Fruit fly (Drosophila melanogaster) whole organism, embryonic: Measurements from ENCODE around the gene dpr9.

Experiments
- Antp ChIP-seq: fragments of 200-800 bp; sonication (Bioruptor generic); optimal IDR thresholded peaks from 3 replicates; lab custom pipeline; 2016; ENCODE audit warnings: missing biosample characterization, missing genetic modification characterization
- Atf3 ChIP-seq: fragments of 200-800 bp; sonication (Bioruptor generic); optimal IDR thresholded peaks from 3 replicates; lab custom pipeline; 2016; ENCODE audit warnings: missing biosample characterization, missing genetic modification characterization
- CG10543 ChIP-seq: fragments of 200-800 bp; sonication (Bioruptor generic); optimal IDR thresholded peaks from 3 replicates; lab custom pipeline; 2017; ENCODE audit warnings: missing biosample characterization, mild to moderate bottlenecking, missing genetic modification characterization, moderate library complexity
- CG11093 ChIP-seq: fragments of 200-800 bp; sonication (Bioruptor generic); IDR thresholded peaks from 3 replicates; pipeline ENCODE4 v1.3.6; 2022; ENCODE audit warnings: missing biosample characterization, missing genetic modification characterization
- CG12769 ChIP-seq: fragments of 200-800 bp; sonication (Bioruptor generic); optimal IDR thresholded peaks from 2 replicates; lab custom pipeline; 2019; ENCODE audit warnings: missing biosample characterization, mild to moderate bottlenecking, missing genetic modification characterization, moderate library complexity
- CG13894 ChIP-seq: fragments of 200-800 bp; sonication (Bioruptor generic); optimal IDR thresholded peaks from 3 replicates; lab custom pipeline; 2018; ENCODE audit warnings: missing biosample characterization, mild to moderate bottlenecking, missing genetic modification characterization, moderate library complexity
- CG15696 ChIP-seq: fragments of 200-800 bp; sonication (Bioruptor generic); optimal IDR thresholded peaks from 2 replicates; lab custom pipeline; 2019; ENCODE audit warnings: missing biosample characterization, mild to moderate bottlenecking, missing genetic modification characterization, moderate library complexity
- CG1602 ChIP-seq: fragments of 200-800 bp; sonication (Bioruptor generic); optimal IDR thresholded peaks from 3 replicates; lab custom pipeline; 2016; ENCODE audit warnings: missing biosample characterization, missing genetic modification characterization
- CG1647 ChIP-seq: fragments of 200-800 bp; sonication (Bioruptor generic); optimal IDR thresholded peaks from 3 replicates; lab custom pipeline; 2016; ENCODE audit warnings: missing biosample characterization, missing genetic modification characterization
- CG16779 ChIP-seq: fragments of 200-800 bp; sonication (Bioruptor generic); IDR thresholded peaks from 2 replicates; pipeline ENCODE4 v1.3.6; 2022; ENCODE audit warnings: missing biosample characterization, missing genetic modification characterization
- CG32772 ChIP-seq: fragments of 200-800 bp; sonication (Bioruptor generic); IDR thresholded peaks from 2 replicates; pipeline ENCODE4 v1.3.6; 2022; ENCODE audit warnings: missing biosample characterization, missing genetic modification characterization
- CG34376 ChIP-seq: fragments of 200-800 bp; sonication (Bioruptor generic); optimal IDR thresholded peaks from 2 replicates; lab custom pipeline; 2018; ENCODE audit warnings: missing biosample characterization, mild to moderate bottlenecking, missing genetic modification characterization
- CG3847 ChIP-seq: fragments of 200-800 bp; sonication (Bioruptor generic); IDR thresholded peaks from 2 replicates; pipeline ENCODE4 v1.3.6; 2022; ENCODE audit warnings: missing biosample characterization, missing genetic modification characterization
- CG4328 ChIP-seq: fragments of 200-800 bp; sonication (Bioruptor generic); optimal IDR thresholded peaks from 3 replicates; lab custom pipeline; 2017; ENCODE audit warnings: missing biosample characterization, missing genetic modification reagents, missing genetic modification characterization
- CG4360 ChIP-seq: fragments of 200-800 bp; sonication (Bioruptor generic); IDR thresholded peaks from 2 replicates; pipeline ENCODE4 v1.3.6; 2022; ENCODE audit warnings: missing biosample characterization, missing genetic modification characterization
- CG8281 ChIP-seq: fragments of 200-800 bp; sonication (Bioruptor generic); optimal IDR thresholded peaks from 2 replicates; lab custom pipeline; 2018; ENCODE audit warnings: missing biosample characterization, mild to moderate bottlenecking, missing genetic modification characterization, moderate library complexity
- CG8388 ChIP-seq: fragments of 200-800 bp; sonication (Bioruptor generic); optimal IDR thresholded peaks from 2 replicates; lab custom pipeline; 2019; ENCODE audit warnings: missing biosample characterization, mild to moderate bottlenecking, missing genetic modification characterization, moderate library complexity
- CG8765 ChIP-seq: fragments of 200-800 bp; sonication (Bioruptor generic); IDR thresholded peaks from 2 replicates; pipeline ENCODE4 v1.3.6; 2022; ENCODE audit warnings: missing biosample characterization, missing genetic modification characterization
- Camta ChIP-seq: fragments of 200-800 bp; sonication (Bioruptor generic); optimal IDR thresholded peaks from 2 replicates; lab custom pipeline; 2016; ENCODE audit warnings: missing biosample characterization, missing genetic modification characterization
- Deaf1 ChIP-seq: fragments of 200-800 bp; optimal IDR thresholded peaks from 3 replicates; lab custom pipeline; 2019; ENCODE audit warnings: missing biosample characterization, mild to moderate bottlenecking, missing genetic modification characterization, moderate library complexity
- Dp ChIP-seq: fragments of 200-800 bp; sonication (Bioruptor generic); optimal IDR thresholded peaks from 2 replicates; lab custom pipeline; 2018; ENCODE audit warnings: missing biosample characterization, mild to moderate bottlenecking, missing genetic modification characterization, moderate library complexity
- Ets65A ChIP-seq: fragments of 200-800 bp; sonication (Bioruptor generic); peaks from one replicate; lab custom pipeline; 2016; ENCODE audit warnings: missing biosample characterization, missing genetic modification characterization
- Hand ChIP-seq: fragments of 200-800 bp; sonication (Bioruptor generic); optimal IDR thresholded peaks from 2 replicates; lab custom pipeline; 2017; ENCODE audit warnings: mild to moderate bottlenecking, missing biosample characterization, missing genetic modification reagents, missing genetic modification characterization
- HmgD ChIP-seq: fragments of 200-800 bp; sonication (Bioruptor generic); optimal IDR thresholded peaks from 3 replicates; lab custom pipeline; 2016; ENCODE audit warnings: missing biosample characterization, missing genetic modification characterization
- Hr39 ChIP-seq: fragments of >200 bp; optimal IDR thresholded peaks from 2 replicates; lab custom pipeline; 2017
- Hr78 ChIP-seq, 2 experiments: fragments of 200-800 bp in 1 of 2; fragments of >200 bp in 1 of 2; sonication (Bioruptor generic) in 1 of 2; optimal IDR thresholded peaks; 2 replicates each; lab custom pipeline; 2017 to 2019; ENCODE audit warnings: missing biosample characterization in 2 of 2, missing genetic modification characterization in 2 of 2, mild to moderate bottlenecking in 1 of 2, moderate library complexity in 1 of 2
- Mrtf ChIP-seq: fragments of 200-800 bp; sonication (Bioruptor generic); IDR thresholded peaks from 3 replicates; pipeline ENCODE4 v1.3.6; 2022; ENCODE audit warnings: missing biosample characterization, missing genetic modification characterization
- Pdp1 ChIP-seq, 2 experiments: fragments of 200-800 bp; sonication (Bioruptor generic); optimal IDR thresholded peaks; 3 replicates each; lab custom pipeline; 2016; ENCODE audit warnings: missing biosample characterization in 2 of 2, missing genetic modification characterization in 2 of 2, mild to moderate bottlenecking in 1 of 2, moderate library complexity in 1 of 2
- Stat92E ChIP-seq, 3 experiments: fragments of >200 bp in 2 of 3; fragments of 200-800 bp in 1 of 3; sonication (Bioruptor generic) in 1 of 3; optimal IDR thresholded peaks; 2 replicates each; lab custom pipeline; 2017 to 2019; ENCODE audit warnings: missing biosample characterization in 3 of 3, missing genetic modification characterization in 3 of 3, mild to moderate bottlenecking in 1 of 3, moderate library complexity in 1 of 3
- abd-A ChIP-seq: fragments of 200-800 bp; sonication (Bioruptor generic); optimal IDR thresholded peaks from 3 replicates; lab custom pipeline; 2019; ENCODE audit warnings: missing biosample characterization, mild to moderate bottlenecking, missing genetic modification characterization, moderate library complexity
- bowl ChIP-seq: fragments of 200-800 bp; sonication (Bioruptor generic); IDR thresholded peaks from 2 replicates; pipeline ENCODE4 v1.3.6; 2022; ENCODE audit warnings: missing biosample characterization, missing genetic modification characterization
- chinmo ChIP-seq: fragments of 200-800 bp; sonication (Bioruptor generic); IDR thresholded peaks from 4 replicates; pipeline ENCODE4 v1.3.6; 2022; ENCODE audit warnings: missing biosample characterization, missing genetic modification characterization; ENCODE audit not compliant: partially characterized antibody
- crol ChIP-seq: fragments of 200-800 bp; sonication (Bioruptor generic); IDR thresholded peaks from 2 replicates; pipeline ENCODE4 v1.3.6; 2022; ENCODE audit warnings: missing biosample characterization, missing genetic modification characterization
- danr ChIP-seq: fragments of 200-800 bp; sonication (Bioruptor generic); IDR thresholded peaks from 2 replicates; pipeline ENCODE4 v1.3.6; 2022; ENCODE audit warnings: missing biosample characterization, missing genetic modification characterization
- gcm ChIP-seq: fragments of 200-800 bp; sonication (Bioruptor generic); optimal IDR thresholded peaks from 2 replicates; lab custom pipeline; 2019; ENCODE audit warnings: missing biosample characterization, mild to moderate bottlenecking, missing genetic modification characterization, moderate library complexity
- gsb ChIP-seq: fragments of 200-800 bp; sonication (Bioruptor generic); IDR thresholded peaks from 2 replicates; pipeline ENCODE4 v1.3.6; 2022; ENCODE audit warnings: missing biosample characterization, missing genetic modification characterization
- h ChIP-seq: fragments of >200 bp; optimal IDR thresholded peaks from 2 replicates; lab custom pipeline; 2017
- hkb ChIP-seq, 2 experiments: fragments of 200-800 bp in 1 of 2; fragments of >200 bp in 1 of 2; sonication (Bioruptor generic) in 1 of 2; IDR thresholded peaks in 1 of 2; optimal IDR thresholded peaks in 1 of 2; 2 replicates each; pipeline versions ENCODE4 v1.3.6 to Lab custom; 2017 to 2022; ENCODE audit warnings: missing biosample characterization in 1 of 2, missing genetic modification characterization in 1 of 2
- nmo ChIP-seq: fragments of 200-800 bp; sonication (Bioruptor generic); optimal IDR thresholded peaks from 2 replicates; lab custom pipeline; 2018; ENCODE audit warnings: missing biosample characterization, mild to moderate bottlenecking, missing genetic modification characterization, moderate library complexity
- oc ChIP-seq: fragments of 200-800 bp; sonication (Bioruptor generic); optimal IDR thresholded peaks from 2 replicates; lab custom pipeline; 2018; ENCODE audit warnings: missing biosample characterization, mild to moderate bottlenecking, missing genetic modification characterization, moderate library complexity
- prd ChIP-seq, 3 experiments: fragments of >200 bp in 2 of 3; fragments of 200-800 bp in 1 of 3; sonication (Bioruptor generic) in 1 of 3; optimal IDR thresholded peaks in 2 of 3; IDR thresholded peaks in 1 of 3; 2 replicates in 2 of 3; 3 replicates in 1 of 3; pipeline versions ENCODE4 v1.3.6 to Lab custom; 2017 to 2022; ENCODE audit warnings: missing biosample characterization in 1 of 3, missing genetic modification characterization in 1 of 3
- sd ChIP-seq: fragments of 200-800 bp; sonication (Bioruptor generic); optimal IDR thresholded peaks from 3 replicates; lab custom pipeline; 2018; ENCODE audit warnings: missing biosample characterization, mild to moderate bottlenecking, missing genetic modification characterization, moderate library complexity
- sr ChIP-seq: fragments of 200-800 bp; sonication (Bioruptor generic); IDR thresholded peaks from 3 replicates; pipeline ENCODE4 v1.3.6; 2022; ENCODE audit warnings: missing biosample characterization, missing genetic modification characterization
- ttk ChIP-seq: fragments of 200-800 bp; sonication (Bioruptor generic); IDR thresholded peaks from 2 replicates; pipeline ENCODE4 v2.1.2; 2022; ENCODE audit warnings: missing biosample characterization, missing genetic modification characterization
- wdn ChIP-seq: fragments of 200-800 bp; sonication (Bioruptor generic); IDR thresholded peaks from 2 replicates; pipeline ENCODE4 v1.3.6; 2022; ENCODE audit warnings: missing biosample characterization, missing genetic modification characterization

The dpr9 gene

dm6 chr3R:15125796-15126195 is 48.8 kb upstream of the dpr9 start:
- TF ChIP-seq CG4360 (GFP tag; lab: Robert Waterston, UW) = 0 out of 2 replicates have a peak, but pooled peaks have one; percentile 14
- no peak for TF ChIP-seq danr (GFP tag; lab: Robert Waterston, UW)
- TF ChIP-seq CG1602 (GFP tag; lab: Kevin White, UChicago) = no peak
- TF ChIP-seq gsb = peak; percentile 21; the same call in 1 of the 2 replicates
- peak; percentile 61 for TF ChIP-seq Ets65A (GFP tag; lab: Kevin White, UChicago)
- no peak for TF ChIP-seq h (lab: Kevin White, UChicago)
- TF ChIP-seq oc (tag; lab: Kevin White, UChicago) = peak; percentile 83

- no peak for TF ChIP-seq Atf3 (GFP tag; lab: Kevin White, UChicago)
- peak; percentile 43 for TF ChIP-seq CG4328 (GFP tag; lab: Kevin White, UChicago)
- TF ChIP-seq chinmo (GFP tag; lab: Robert Waterston, UW) = 0 out of 4 replicates have a peak, but pooled peaks have one; percentile 41
- TF ChIP-seq nmo = no peak
- peak; percentile 36 for TF ChIP-seq abd-A (tag; lab: Kevin White, UChicago)
- no peak for TF ChIP-seq CG1647 (GFP tag; lab: Kevin White, UChicago)
- TF ChIP-seq CG32772 (GFP tag; lab: Robert Waterston, UW) = peak; percentile 54
- peak in 1 of 2 experiments; percentile 15 for TF ChIP-seq Pdp1 (GFP tag; optimal IDR thresholded peaks at IDR 0.05; lab: Kevin White, UChicago)
- peak; percentile 81 for TF ChIP-seq sd
- peak; percentile 99 for TF ChIP-seq sr
- TF ChIP-seq CG34376 (GFP tag; lab: Kevin White, UChicago) = no peak
Measured at dm6 chr3R:15124559-15124958, 47.6 kb upstream of the dpr9 start.

- TF ChIP-seq Antp (GFP tag; lab: Kevin White, UChicago) (no peak), bowl (GFP tag; lab: Robert Waterston, UW) (no peak), Mrtf (GFP tag; lab: Robert Waterston, UW) (no peak), CG8388 (GFP tag; lab: Kevin White, UChicago) (no peak), CG16779 (GFP tag; lab: Robert Waterston, UW) (no peak), CG10543 (GFP tag; lab: Kevin White, UChicago) (peak; percentile 22), crol (GFP tag; lab: Robert Waterston, UW) (peak; percentile 27; the same call in 1 of the 2 replicates), Dp (GFP tag; lab: Kevin White, UChicago) (no peak), gcm (no peak), Ets65A (GFP tag; lab: Kevin White, UChicago) (peak; percentile 10), Deaf1 (peak; percentile 18), CG8765 (GFP tag; lab: Robert Waterston, UW) (no peak), CG34376 (GFP tag; lab: Kevin White, UChicago) (no peak), Camta (no peak), CG15696 (tag; lab: Kevin White, UChicago) (peak; percentile 5), ttk (GFP tag; lab: Robert Waterston, UW) (no peak), wdn (GFP tag; lab: Robert Waterston, UW) (no peak), Hand (GFP tag; lab: Kevin White, UChicago) (no peak), CG13894 (tag; lab: Kevin White, UChicago) (peak; percentile 90), prd (optimal IDR thresholded peaks at IDR 0.05; lab: Kevin White, UChicago) (no peak), prd (GFP tag; IDR thresholded peaks at IDR 0.05; lab: Robert Waterston, UW) (no peak), hkb (optimal IDR thresholded peaks at IDR 0.05; lab: Kevin White, UChicago) (no peak), hkb (GFP tag; IDR thresholded peaks at IDR 0.05; lab: Robert Waterston, UW) (0 out of 2 replicates have a peak, but pooled peaks have one; percentile 12), Hr39 (lab: Kevin White, UChicago) (no peak), Stat92E (GFP tag; optimal IDR thresholded peaks at IDR 0.05; lab: Kevin White, UChicago) (peak in 1 of 3 experiments; percentile 83), HmgD (GFP tag; lab: Kevin White, UChicago) (no peak), CG8281 (tag; lab: Kevin White, UChicago) (peak; percentile 99), CG11093 (GFP tag; lab: Robert Waterston, UW) (no peak), Hr78 (GFP tag; optimal IDR thresholded peaks at IDR 0.05; lab: Kevin White, UChicago) (peak in 1 of 2 experiments; percentile 49), CG12769 (tag; lab: Kevin White, UChicago) (peak; percentile 92), CG3847 (no peak), h (lab: Kevin White, UChicago) (no peak)
Measured at dm6 chr3R:15123036-15123715, 46.2 kb upstream of the dpr9 start.
